Fruit fly (Drosophila melanogaster) whole organism, wandering third instar larva: Measurements from ENCODE around the gene CG6870.

Experiments used
- Abd-B ChIP-seq: fragments of >200 bp; optimal IDR thresholded peaks from 2 replicates; lab custom pipeline; 2017; ENCODE audit warnings: missing biosample characterization, missing genetic modification characterization
- CG32264 ChIP-seq: fragments of 200-800 bp; sonication (Bioruptor generic); optimal IDR thresholded peaks from 2 replicates; lab custom pipeline; 2016; ENCODE audit warnings: missing biosample characterization, missing genetic modification characterization
- CG9705 ChIP-seq: fragments of 200-800 bp; sonication (Bioruptor generic); optimal IDR thresholded peaks from 2 replicates; lab custom pipeline; 2018; ENCODE audit warnings: missing biosample characterization, mild to moderate bottlenecking, missing genetic modification characterization
- Dfd ChIP-seq: fragments of >200 bp; optimal IDR thresholded peaks from 2 replicates; lab custom pipeline; 2017; ENCODE audit warnings: missing biosample characterization, missing genetic modification characterization
- Dif ChIP-seq: fragments of 200-275, 200-300 bp; sonication (Bioruptor generic); optimal IDR thresholded peaks from 2 replicates; lab custom pipeline; 2018; ENCODE audit warnings: missing biosample characterization, missing genetic modification characterization; ENCODE audit not compliant: partially characterized antibody
- GATAd ChIP-seq: sonication (Bioruptor generic); optimal IDR thresholded peaks from 2 replicates; lab custom pipeline; 2016; ENCODE audit warnings: missing biosample characterization, missing genetic modification characterization
- HLH106 ChIP-seq: fragments of 200-800 bp; optimal IDR thresholded peaks from 3 replicates; lab custom pipeline; 2019; ENCODE audit warnings: missing biosample characterization, mild to moderate bottlenecking, missing genetic modification characterization, moderate library complexity
- Hnf4 ChIP-seq: fragments of 200-800 bp; sonication (Bioruptor generic); optimal IDR thresholded peaks from 2 replicates; lab custom pipeline; 2016; ENCODE audit warnings: missing biosample characterization, mild to moderate bottlenecking, missing genetic modification characterization
- Hr83 ChIP-seq: fragments of 200-300 bp; sonication (Bioruptor generic); optimal IDR thresholded peaks from 2 replicates; lab custom pipeline; 2016; ENCODE audit warnings: missing biosample characterization, mild to moderate bottlenecking, missing genetic modification characterization, moderate library complexity; ENCODE audit not compliant: poor library complexity, severe bottlenecking
- Jra ChIP-seq: sonication (Bioruptor generic); optimal IDR thresholded peaks from 2 replicates; lab custom pipeline; 2016; ENCODE audit warnings: missing biosample characterization, missing genetic modification characterization
- Myc ChIP-seq: fragments of >200 bp; optimal IDR thresholded peaks from 2 replicates; lab custom pipeline; 2017
- Rel ChIP-seq, 2 experiments: fragments of 200-800 bp; sonication (Bioruptor generic) in 1 of 2; optimal IDR thresholded peaks; 2 replicates in 1 of 2; 3 replicates in 1 of 2; lab custom pipeline; 2016 to 2019; ENCODE audit warnings: mild to moderate bottlenecking in 2 of 2, missing biosample characterization in 2 of 2, missing genetic modification characterization in 2 of 2, moderate library complexity in 1 of 2
- Sp1 ChIP-seq: fragments of 200-800 bp; sonication (Bioruptor generic); optimal IDR thresholded peaks from 3 replicates; lab custom pipeline; 2019; ENCODE audit warnings: missing biosample characterization, mild to moderate bottlenecking, missing genetic modification characterization, moderate library complexity
- br ChIP-seq: fragments of 200-800 bp; sonication (Bioruptor generic); optimal IDR thresholded peaks from 2 replicates; lab custom pipeline; 2016; ENCODE audit warnings: missing biosample characterization, missing genetic modification characterization
- brk ChIP-seq: fragments of 200-800 bp; sonication (Bioruptor generic); optimal IDR thresholded peaks from 2 replicates; lab custom pipeline; 2016; ENCODE audit warnings: missing biosample characterization, mild to moderate bottlenecking, missing genetic modification characterization
- dl ChIP-seq, 2 experiments: fragments of 175-275, 200-275 bp in 1 of 2; fragments of 200-275 bp in 1 of 2; sonication (Bioruptor generic); optimal IDR thresholded peaks; lab custom pipeline; 2018; ENCODE audit warnings: mild to moderate bottlenecking in 2 of 2, missing biosample characterization in 2 of 2, missing genetic modification characterization in 2 of 2, moderate library complexity in 2 of 2; ENCODE audit not compliant: partially characterized antibody in 2 of 2, insufficient read depth in 1 of 2
- dmrt93B ChIP-seq: fragments of 200-800 bp; sonication (Bioruptor generic); optimal IDR thresholded peaks from 2 replicates; lab custom pipeline; 2018; ENCODE audit warnings: missing biosample characterization, mild to moderate bottlenecking, missing genetic modification characterization
- dsf ChIP-seq: sonication (Bioruptor generic); optimal IDR thresholded peaks from 2 replicates; lab custom pipeline; 2016; ENCODE audit warnings: missing biosample characterization, missing genetic modification characterization, borderline replicate concordance
- ey ChIP-seq: fragments of 200-800 bp; sonication (Bioruptor generic); optimal IDR thresholded peaks from 2 replicates; lab custom pipeline; 2016; ENCODE audit warnings: missing biosample characterization, missing genetic modification characterization
- foxo ChIP-seq, 2 experiments: fragments of 200-800 bp; sonication (Bioruptor generic); optimal IDR thresholded peaks; 2 replicates in 1 of 2; 3 replicates in 1 of 2; lab custom pipeline; 2016 to 2017; ENCODE audit warnings: missing biosample characterization in 2 of 2, missing genetic modification characterization in 2 of 2
- fru ChIP-seq: fragments of 200-800 bp; sonication (Bioruptor generic); optimal IDR thresholded peaks from 3 replicates; lab custom pipeline; 2016; ENCODE audit warnings: missing biosample characterization, mild to moderate bottlenecking, missing genetic modification characterization
- h ChIP-seq: fragments of 200-800 bp; sonication (Bioruptor generic); optimal IDR thresholded peaks from 3 replicates; lab custom pipeline; 2016; ENCODE audit warnings: missing biosample characterization, mild to moderate bottlenecking, missing genetic modification characterization
- lola ChIP-seq: fragments of >200 bp; optimal IDR thresholded peaks from 2 replicates; lab custom pipeline; 2017; ENCODE audit warnings: missing biosample characterization, missing genetic modification characterization
- pan ChIP-seq: fragments of >200 bp; optimal IDR thresholded peaks from 2 replicates; lab custom pipeline; 2017
- psq ChIP-seq: fragments of 200-800 bp; sonication (Bioruptor generic); optimal IDR thresholded peaks from 3 replicates; lab custom pipeline; 2017; ENCODE audit warnings: missing biosample characterization, mild to moderate bottlenecking, missing genetic modification characterization, moderate library complexity
- rgr ChIP-seq: fragments of 200-800 bp; sonication (Bioruptor generic); optimal IDR thresholded peaks from 3 replicates; lab custom pipeline; 2016; ENCODE audit warnings: missing biosample characterization, mild to moderate bottlenecking, missing genetic modification characterization
- sage ChIP-seq: fragments of 200-800 bp; sonication (Bioruptor generic); optimal IDR thresholded peaks from 2 replicates; lab custom pipeline; 2016; ENCODE audit warnings: missing biosample characterization, mild to moderate bottlenecking, missing genetic modification characterization
- sv ChIP-seq: fragments of 200-800 bp; sonication (Bioruptor generic); optimal IDR thresholded peaks from 3 replicates; lab custom pipeline; 2016; ENCODE audit warnings: missing biosample characterization, missing genetic modification characterization
- tai ChIP-seq: sonication (Bioruptor generic); optimal IDR thresholded peaks from 2 replicates; lab custom pipeline; 2016; ENCODE audit warnings: missing biosample characterization, missing genetic modification characterization
- woc ChIP-seq: sonication (Bioruptor generic); optimal IDR thresholded peaks from 2 replicates; lab custom pipeline; 2016; ENCODE audit warnings: missing biosample characterization, mild to moderate bottlenecking, missing genetic modification characterization

CG6870 gene

DNA sequence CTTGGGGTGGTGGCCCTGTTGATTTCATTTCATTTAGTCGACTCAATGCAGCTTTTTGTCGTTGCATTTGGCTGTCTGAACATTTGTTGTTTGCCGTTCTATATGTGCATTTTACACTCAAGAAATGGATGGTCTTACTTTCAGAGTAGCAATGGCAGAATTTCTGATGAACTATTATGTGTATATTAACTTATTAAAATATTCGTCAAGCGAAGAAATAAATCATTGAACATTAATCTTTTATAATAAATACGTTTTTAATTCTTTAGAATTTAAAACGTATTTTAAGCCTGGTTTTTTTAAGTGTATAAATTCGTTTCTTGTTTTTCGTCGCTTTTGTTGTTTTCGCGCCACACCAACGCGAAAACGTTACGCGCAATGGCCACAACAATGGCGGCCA is 19.0 kb downstream of the CG6870 start:
- no peak for TF ChIP-seq dl (GFP tag; optimal IDR thresholded peaks at IDR 0.05; lab: Kevin White, UChicago; ENCODE audit: insufficient read depth in 1 of 2, partially characterized antibody in 2 of 2)
- peak in 1 of 2 experiments; percentile 7 for TF ChIP-seq foxo (GFP tag; optimal IDR thresholded peaks at IDR 0.05; lab: Kevin White, UChicago)
- TF ChIP-seq ey (GFP tag; lab: Kevin White, UChicago) = no peak
- TF ChIP-seq dsf (GFP tag; lab: Kevin White, UChicago) = no peak
- TF ChIP-seq Myc (lab: Kevin White, UChicago) = no peak
- TF ChIP-seq Rel (GFP tag; optimal IDR thresholded peaks at IDR 0.05; lab: Kevin White, UChicago) = no peak
- no peak for TF ChIP-seq Rel (tag; optimal IDR thresholded peaks at IDR 0.05; lab: Kevin White, UChicago)
- TF ChIP-seq Hnf4 (GFP tag; lab: Kevin White, UChicago) = no peak
- TF ChIP-seq Sp1 (GFP tag; lab: Kevin White, UChicago) = peak; percentile 22

DNA sequence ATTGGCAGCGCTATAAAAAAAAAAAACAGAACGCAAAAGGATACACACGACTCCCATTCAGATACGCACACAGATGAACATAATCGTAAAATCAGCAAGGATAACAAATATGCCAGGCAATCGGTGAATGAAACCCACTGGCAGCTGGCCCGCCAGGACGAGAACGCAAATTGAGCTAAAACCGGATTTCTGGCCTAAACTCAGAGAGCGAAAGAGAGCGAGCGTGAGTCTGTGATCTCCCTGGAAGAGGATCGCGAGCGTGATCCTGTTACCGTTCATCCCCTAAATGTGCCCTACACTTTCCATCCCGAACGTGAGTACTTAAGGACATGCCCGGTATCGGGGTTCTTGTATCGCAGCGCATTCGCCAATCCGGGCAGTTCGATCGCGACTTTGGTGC is 26.4 kb downstream of the CG6870 start:
- no peak for TF ChIP-seq Myc (lab: Kevin White, UChicago)
- TF ChIP-seq CG32264 (GFP tag; lab: Kevin White, UChicago) = no peak
- no peak for TF ChIP-seq dmrt93B (GFP tag; lab: Kevin White, UChicago)
- TF ChIP-seq h (GFP tag; lab: Kevin White, UChicago) = no peak
- no peak for TF ChIP-seq Dfd (GFP tag; lab: Kevin White, UChicago)
- TF ChIP-seq woc (GFP tag; lab: Kevin White, UChicago) = no peak
- no peak for TF ChIP-seq Jra (GFP tag; lab: Kevin White, UChicago)
- no peak for TF ChIP-seq pan (lab: Kevin White, UChicago)
- TF ChIP-seq HLH106 (tag; lab: Kevin White, UChicago) = no peak
- TF ChIP-seq lola (GFP tag; lab: Kevin White, UChicago) = no peak
- TF ChIP-seq Hr83 (GFP tag; lab: Kevin White, UChicago) = no peak
- TF ChIP-seq rgr = no peak
- no peak for TF ChIP-seq brk (GFP tag; lab: Kevin White, UChicago)
- no peak for TF ChIP-seq CG9705 (GFP tag; lab: Kevin White, UChicago)

DNA sequence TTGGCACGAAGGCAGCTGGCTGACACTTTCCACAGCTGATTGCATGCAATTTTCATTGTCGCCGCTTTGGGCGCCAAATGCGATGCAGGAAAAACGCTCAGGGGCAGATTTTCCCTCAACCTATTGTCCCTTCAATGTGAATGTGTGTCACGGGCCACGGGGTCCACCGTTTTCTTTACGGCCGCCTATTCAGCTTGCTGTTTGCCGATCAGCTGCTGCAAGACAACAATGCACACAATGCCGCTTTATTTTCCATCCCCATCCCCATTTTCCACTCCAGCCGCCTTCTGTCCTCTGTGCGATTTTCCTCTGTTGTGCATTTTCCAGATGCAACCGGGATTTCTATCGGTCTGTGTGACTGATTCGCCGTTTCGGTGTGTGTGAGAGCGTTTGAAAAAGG is 27.4 kb downstream of the CG6870 start:
- TF ChIP-seq foxo (GFP tag; optimal IDR thresholded peaks at IDR 0.05; lab: Kevin White, UChicago) (no peak), sv (GFP tag; lab: Kevin White, UChicago) (no peak), Dif (GFP tag; lab: Kevin White, UChicago) (no peak), CG9705 (GFP tag; lab: Kevin White, UChicago) (no peak), dsf (GFP tag; lab: Kevin White, UChicago) (no peak), Jra (GFP tag; lab: Kevin White, UChicago) (no peak), sage (GFP tag; lab: Kevin White, UChicago) (no peak), Rel (GFP tag; optimal IDR thresholded peaks at IDR 0.05; lab: Kevin White, UChicago) (no peak), Rel (tag; optimal IDR thresholded peaks at IDR 0.05; lab: Kevin White, UChicago) (no peak), lola (GFP tag; lab: Kevin White, UChicago) (no peak), Abd-B (GFP tag; lab: Kevin White, UChicago) (no peak), dmrt93B (GFP tag; lab: Kevin White, UChicago) (no peak), woc (GFP tag; lab: Kevin White, UChicago) (no peak), Sp1 (GFP tag; lab: Kevin White, UChicago) (no peak), psq (no peak), Myc (lab: Kevin White, UChicago) (no peak), fru (GFP tag; lab: Kevin White, UChicago) (no peak), GATAd (no peak), CG32264 (GFP tag; lab: Kevin White, UChicago) (no peak), h (GFP tag; lab: Kevin White, UChicago) (no peak), Dfd (GFP tag; lab: Kevin White, UChicago) (no peak)

DNA sequence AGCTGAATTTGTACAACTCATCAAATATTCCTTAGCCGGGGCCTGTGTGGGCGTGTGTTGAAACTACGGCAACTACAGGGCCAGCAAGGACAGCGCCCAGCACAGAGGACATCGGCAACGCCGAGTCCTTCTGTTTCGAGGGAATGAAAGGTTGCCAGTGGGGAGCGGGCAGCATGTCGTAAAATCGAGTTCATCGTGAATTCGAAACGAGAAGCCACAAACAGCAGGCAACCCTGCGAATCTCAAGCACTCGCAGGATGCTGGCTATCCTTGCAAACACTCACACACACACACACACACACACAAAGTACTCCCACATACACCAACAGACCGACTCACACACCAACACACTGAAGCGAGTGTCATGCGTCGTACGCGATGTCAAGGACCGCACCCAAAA is 30.2 kb downstream of the CG6870 start:
- TF ChIP-seq lola (GFP tag; lab: Kevin White, UChicago) = no peak
- no peak for TF ChIP-seq br (GFP tag; lab: Kevin White, UChicago)
- no peak for TF ChIP-seq tai (GFP tag; lab: Kevin White, UChicago)
- no peak for TF ChIP-seq Dfd (GFP tag; lab: Kevin White, UChicago)
- TF ChIP-seq fru (GFP tag; lab: Kevin White, UChicago) = no peak
- TF ChIP-seq, all 38 proteins: peak for 0
